Fruit fly (Drosophila melanogaster) Kc167 (cell line): ENCODE measurements around the gene CG2604.

Source experiments
- Myc ChIP-seq: fragments of >200 bp; optimal IDR thresholded peaks from 2 replicates; lab custom pipeline; 2017; ENCODE audit warnings: missing external identifiers
- h ChIP-seq: fragments of >200 bp; optimal IDR thresholded peaks from 3 replicates; lab custom pipeline; 2018; ENCODE audit warnings: missing external identifiers
- ttk ChIP-seq: sonication (Bioruptor generic); optimal IDR thresholded peaks from 2 replicates; lab custom pipeline; 2017; ENCODE audit warnings: missing external identifiers

DNA sequence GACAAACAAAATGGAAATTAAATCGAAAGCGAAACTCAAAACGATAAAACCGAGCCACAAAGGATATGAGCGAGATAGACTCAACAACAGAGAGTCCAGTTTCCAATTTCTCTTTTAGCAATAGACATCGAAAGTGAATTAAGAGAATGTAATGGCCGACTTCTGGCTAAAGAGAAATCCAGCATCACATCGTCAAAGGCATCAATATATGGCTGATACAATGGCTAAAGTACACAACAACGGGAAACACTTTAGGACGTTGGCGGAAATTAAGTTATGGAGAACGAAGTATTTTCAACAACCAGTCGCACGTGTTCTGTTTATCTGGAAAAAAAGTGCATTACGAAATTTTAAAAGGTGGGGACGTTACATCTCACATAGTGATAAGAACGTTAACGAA is 23.6 kb downstream of the CG2604 start:
- no peak for TF ChIP-seq h (lab: Kevin White, UChicago)
- TF ChIP-seq ttk (lab: Kevin White, UChicago), result no peak
- no peak for TF ChIP-seq Myc (lab: Kevin White, UChicago)
